Fruit fly (Drosophila melanogaster) whole organism, embryonic: Measurements from ENCODE around the gene Cpsf5.

Source experiments
- ATbp ChIP-seq: fragments of 200-800 bp; sonication (Bioruptor generic); optimal IDR thresholded peaks from 2 replicates; lab custom pipeline; 2017; ENCODE audit warnings: missing biosample characterization, mild to moderate bottlenecking, missing genetic modification characterization, missing genetic modification reagents
- Antp ChIP-seq: fragments of 200-800 bp; sonication (Bioruptor generic); optimal IDR thresholded peaks from 3 replicates; lab custom pipeline; 2016; ENCODE audit warnings: missing biosample characterization, missing genetic modification characterization
- Awh ChIP-seq: fragments of 200-800 bp; sonication (Bioruptor generic); IDR thresholded peaks from 2 replicates; pipeline ENCODE4, ENCODE4 v1.3.6; 2022; ENCODE audit warnings: missing biosample characterization, missing genetic modification characterization
- B-H2 ChIP-seq: fragments of 200-800 bp; sonication (Bioruptor generic); optimal IDR thresholded peaks from 2 replicates; lab custom pipeline; 2018; ENCODE audit warnings: missing biosample characterization, mild to moderate bottlenecking, missing genetic modification characterization
- Bgb ChIP-seq: fragments of 200-800 bp; sonication (Bioruptor generic); IDR thresholded peaks from 2 replicates; pipeline ENCODE4 v1.3.6; 2022; ENCODE audit warnings: missing biosample characterization, missing genetic modification characterization; ENCODE audit not compliant: partially characterized antibody
- CG10267 ChIP-seq: fragments of 200-800 bp; sonication (Bioruptor generic); optimal IDR thresholded peaks from 2 replicates; lab custom pipeline; 2018; ENCODE audit warnings: missing biosample characterization, mild to moderate bottlenecking, missing genetic modification characterization, moderate library complexity
- CG11093 ChIP-seq: fragments of 200-800 bp; sonication (Bioruptor generic); IDR thresholded peaks from 3 replicates; pipeline ENCODE4 v1.3.6; 2022; ENCODE audit warnings: missing biosample characterization, missing genetic modification characterization
- CG11398 ChIP-seq: fragments of 200-800 bp; sonication (Bioruptor generic); optimal IDR thresholded peaks from 2 replicates; lab custom pipeline; 2016; ENCODE audit warnings: missing biosample characterization, missing genetic modification characterization
- CG14667 ChIP-seq: fragments of 200-800 bp; sonication (Bioruptor generic); IDR thresholded peaks from 2 replicates; pipeline ENCODE4 v1.3.6; 2022; ENCODE audit warnings: missing biosample characterization, missing genetic modification characterization
- CG16813 ChIP-seq: fragments of 200-800 bp; sonication (Bioruptor generic); IDR thresholded peaks from 3 replicates; pipeline ENCODE4 v1.3.6; 2022; ENCODE audit warnings: missing biosample characterization, missing genetic modification characterization; ENCODE audit not compliant: partially characterized antibody
- CG17186 ChIP-seq: fragments of 200-800 bp; sonication (Bioruptor generic); optimal IDR thresholded peaks from 3 replicates; lab custom pipeline; 2017; ENCODE audit warnings: missing biosample characterization, missing genetic modification reagents, missing genetic modification characterization
- CG17361 ChIP-seq: fragments of 200-800 bp; sonication (Bioruptor generic); IDR thresholded peaks from 3 replicates; pipeline ENCODE4 v1.3.6; 2022; ENCODE audit warnings: missing biosample characterization, missing genetic modification characterization
- CG17802 ChIP-seq: fragments of 200-800 bp; sonication (Bioruptor generic); optimal IDR thresholded peaks from 2 replicates; lab custom pipeline; 2018; ENCODE audit warnings: missing biosample characterization, mild to moderate bottlenecking, missing genetic modification characterization, moderate library complexity
- CG18599 ChIP-seq: fragments of 200-800 bp; sonication (Bioruptor generic); optimal IDR thresholded peaks from 3 replicates; lab custom pipeline; 2017; ENCODE audit warnings: missing biosample characterization, missing genetic modification characterization, mild to moderate bottlenecking, moderate library complexity, missing genetic modification reagents
- CG34422 ChIP-seq: fragments of 200-800 bp; sonication (Bioruptor generic); IDR thresholded peaks from 3 replicates; pipeline ENCODE4 v1.3.6; 2022; ENCODE audit warnings: missing biosample characterization, missing genetic modification characterization
- CG6854 ChIP-seq: fragments of 200-800 bp; sonication (Bioruptor generic); optimal IDR thresholded peaks from 3 replicates; lab custom pipeline; 2017; ENCODE audit warnings: missing biosample characterization, mild to moderate bottlenecking, missing genetic modification characterization
- CG7786 ChIP-seq: fragments of 200-800 bp; sonication (Bioruptor generic); optimal IDR thresholded peaks from 2 replicates; lab custom pipeline; 2016; ENCODE audit warnings: missing biosample characterization, missing genetic modification characterization
- CG7928 ChIP-seq: fragments of 200-800 bp; sonication (Bioruptor generic); optimal IDR thresholded peaks from 2 replicates; lab custom pipeline; 2017; ENCODE audit warnings: missing biosample characterization, mild to moderate bottlenecking, missing genetic modification characterization
- CG8478 ChIP-seq: fragments of >200 bp; optimal IDR thresholded peaks from 2 replicates; lab custom pipeline; 2018
- CG8765 ChIP-seq: fragments of 200-800 bp; sonication (Bioruptor generic); IDR thresholded peaks from 2 replicates; pipeline ENCODE4 v1.3.6; 2022; ENCODE audit warnings: missing biosample characterization, missing genetic modification characterization
- CTCF ChIP-seq: fragments of 200-800 bp; sonication (Bioruptor generic); optimal IDR thresholded peaks from 2 replicates; lab custom pipeline; 2017; ENCODE audit warnings: missing biosample characterization, mild to moderate bottlenecking, missing genetic modification characterization, moderate library complexity
- CoRest ChIP-seq: fragments of 200-800 bp; sonication (Bioruptor generic); optimal IDR thresholded peaks from 3 replicates; lab custom pipeline; 2018; ENCODE audit warnings: missing biosample characterization, mild to moderate bottlenecking, missing genetic modification characterization, moderate library complexity
- Dek ChIP-seq: fragments of 200-800 bp; sonication (Bioruptor generic); optimal IDR thresholded peaks from 3 replicates; lab custom pipeline; 2019; ENCODE audit warnings: missing biosample characterization, mild to moderate bottlenecking, missing genetic modification characterization, moderate library complexity
- Gug ChIP-seq: fragments of 200-800 bp; sonication (Bioruptor generic); IDR thresholded peaks from 4 replicates; pipeline ENCODE4 v1.3.6; 2022; ENCODE audit warnings: missing biosample characterization, missing genetic modification characterization
- H15 ChIP-seq: fragments of 200-800 bp; sonication (Bioruptor generic); IDR thresholded peaks from 3 replicates; pipeline ENCODE4 v1.3.6; 2022; ENCODE audit warnings: missing biosample characterization, missing genetic modification characterization
- Jarid2 ChIP-seq: fragments of 200-800 bp; sonication (Bioruptor generic); optimal IDR thresholded peaks from 3 replicates; lab custom pipeline; 2017; ENCODE audit warnings: mild to moderate bottlenecking, missing biosample characterization, missing genetic modification reagents, missing genetic modification characterization
- Myb ChIP-seq: fragments of 200-800 bp; sonication (Bioruptor generic); optimal IDR thresholded peaks from 2 replicates; lab custom pipeline; 2016; ENCODE audit warnings: missing biosample characterization, missing genetic modification characterization
- NC2β ChIP-seq: fragments of 200-800 bp; sonication (Bioruptor generic); optimal IDR thresholded peaks from 2 replicates; lab custom pipeline; 2016; ENCODE audit warnings: missing biosample characterization, missing genetic modification characterization
- Nf-YA ChIP-seq: fragments of 200-800 bp; sonication (Bioruptor generic); IDR thresholded peaks from 2 replicates; pipeline ENCODE4 v1.3.6; 2022; ENCODE audit warnings: missing biosample characterization, missing genetic modification characterization
- Opbp ChIP-seq: fragments of 200-800 bp; sonication (Bioruptor generic); IDR thresholded peaks from 3 replicates; pipeline ENCODE4 v1.3.6; 2022; ENCODE audit warnings: missing biosample characterization, missing genetic modification characterization; ENCODE audit not compliant: partially characterized antibody
- Rx ChIP-seq: fragments of 200-800 bp; sonication (Bioruptor generic); IDR thresholded peaks from 2 replicates; pipeline ENCODE4 v1.3.6; 2022; ENCODE audit warnings: missing biosample characterization, missing genetic modification characterization
- Sry-β ChIP-seq: fragments of 200-800 bp; sonication (Bioruptor generic); optimal IDR thresholded peaks from 2 replicates; lab custom pipeline; 2018; ENCODE audit warnings: missing biosample characterization, mild to moderate bottlenecking, missing genetic modification characterization, moderate library complexity
- Xrp1 ChIP-seq: fragments of 200-800 bp; sonication (Bioruptor generic); IDR thresholded peaks from 2 replicates; pipeline ENCODE4 v1.3.6; 2022; ENCODE audit warnings: missing biosample characterization, missing genetic modification characterization
- cas ChIP-seq: fragments of 200-800 bp; sonication (Bioruptor generic); IDR thresholded peaks from 2 replicates; pipeline ENCODE4 v1.3.6; 2022; ENCODE audit warnings: missing biosample characterization, missing genetic modification characterization
- crp ChIP-seq, 2 experiments: fragments of 200-800 bp; sonication (Bioruptor generic); optimal IDR thresholded peaks; 2 replicates in 1 of 2; 3 replicates in 1 of 2; lab custom pipeline; 2017; ENCODE audit warnings: missing biosample characterization in 2 of 2, missing genetic modification characterization in 2 of 2, mild to moderate bottlenecking in 1 of 2, moderate library complexity in 1 of 2
- gfzf ChIP-seq: fragments of 200-800 bp; sonication (Bioruptor generic); optimal IDR thresholded peaks from 2 replicates; lab custom pipeline; 2016; ENCODE audit warnings: missing biosample characterization, mild to moderate bottlenecking, missing genetic modification characterization, moderate library complexity
- gsb-n ChIP-seq: fragments of 200-800 bp; sonication (Bioruptor generic); optimal IDR thresholded peaks from 3 replicates; lab custom pipeline; 2018; ENCODE audit warnings: missing biosample characterization, mild to moderate bottlenecking, missing genetic modification characterization
- hb ChIP-seq: fragments of 200-800 bp; sonication (Bioruptor generic); IDR thresholded peaks from 3 replicates; pipeline ENCODE4 v1.3.6; 2022; ENCODE audit warnings: missing biosample characterization, missing genetic modification characterization; ENCODE audit not compliant: partially characterized antibody
- nau ChIP-seq: fragments of 200-800 bp; sonication (Bioruptor generic); optimal IDR thresholded peaks from 3 replicates; lab custom pipeline; 2017; ENCODE audit warnings: missing biosample characterization, mild to moderate bottlenecking, missing genetic modification characterization, missing genetic modification reagents
- onecut ChIP-seq: fragments of 200-800 bp; sonication (Bioruptor generic); IDR thresholded peaks from 2 replicates; pipeline ENCODE4 v1.3.6; 2022; ENCODE audit warnings: missing biosample characterization, missing genetic modification characterization
- pho ChIP-seq: fragments of 200-800 bp; sonication (Bioruptor generic); optimal IDR thresholded peaks from 2 replicates; lab custom pipeline; 2016; ENCODE audit warnings: missing biosample characterization, missing genetic modification characterization
- prd ChIP-seq, 3 experiments: fragments of >200 bp in 2 of 3; fragments of 200-800 bp in 1 of 3; sonication (Bioruptor generic) in 1 of 3; optimal IDR thresholded peaks in 2 of 3; IDR thresholded peaks in 1 of 3; 2 replicates in 2 of 3; 3 replicates in 1 of 3; pipeline versions ENCODE4 v1.3.6 to Lab custom; 2017 to 2022; ENCODE audit warnings: missing biosample characterization in 1 of 3, missing genetic modification characterization in 1 of 3
- salm ChIP-seq: fragments of 200-800 bp; sonication (Bioruptor generic); optimal IDR thresholded peaks from 2 replicates; lab custom pipeline; 2018; ENCODE audit warnings: missing biosample characterization, mild to moderate bottlenecking, missing genetic modification characterization
- sisA ChIP-seq: fragments of 200-800 bp; sonication (Bioruptor generic); IDR thresholded peaks from 2 replicates; pipeline ENCODE4 v1.3.6; 2022; ENCODE audit warnings: missing biosample characterization, missing genetic modification characterization
- stc ChIP-seq: fragments of 200-800 bp; sonication (Bioruptor generic); IDR thresholded peaks from 2 replicates; pipeline ENCODE4 v1.3.6; 2022; ENCODE audit warnings: missing biosample characterization, missing genetic modification characterization
- tgo ChIP-seq: fragments of 200-800 bp; sonication (Bioruptor generic); IDR thresholded peaks from 3 replicates; pipeline ENCODE4 v1.3.6; 2022; ENCODE audit warnings: missing biosample characterization, missing genetic modification characterization
- tup ChIP-seq: fragments of 200-800 bp; sonication (Bioruptor generic); optimal IDR thresholded peaks from 2 replicates; lab custom pipeline; 2016; ENCODE audit warnings: missing biosample characterization, mild to moderate bottlenecking, missing genetic modification characterization, moderate library complexity
- z ChIP-seq: fragments of 200-800 bp; sonication (Bioruptor generic); IDR thresholded peaks from 3 replicates; pipeline ENCODE4 v1.3.6; 2022; ENCODE audit warnings: missing biosample characterization, missing genetic modification characterization
- zf30C ChIP-seq: fragments of 200-800 bp; sonication (Bioruptor generic); optimal IDR thresholded peaks from 3 replicates; lab custom pipeline; 2018; ENCODE audit warnings: missing biosample characterization, mild to moderate bottlenecking, missing genetic modification characterization

Cpsf5 gene

DNA sequence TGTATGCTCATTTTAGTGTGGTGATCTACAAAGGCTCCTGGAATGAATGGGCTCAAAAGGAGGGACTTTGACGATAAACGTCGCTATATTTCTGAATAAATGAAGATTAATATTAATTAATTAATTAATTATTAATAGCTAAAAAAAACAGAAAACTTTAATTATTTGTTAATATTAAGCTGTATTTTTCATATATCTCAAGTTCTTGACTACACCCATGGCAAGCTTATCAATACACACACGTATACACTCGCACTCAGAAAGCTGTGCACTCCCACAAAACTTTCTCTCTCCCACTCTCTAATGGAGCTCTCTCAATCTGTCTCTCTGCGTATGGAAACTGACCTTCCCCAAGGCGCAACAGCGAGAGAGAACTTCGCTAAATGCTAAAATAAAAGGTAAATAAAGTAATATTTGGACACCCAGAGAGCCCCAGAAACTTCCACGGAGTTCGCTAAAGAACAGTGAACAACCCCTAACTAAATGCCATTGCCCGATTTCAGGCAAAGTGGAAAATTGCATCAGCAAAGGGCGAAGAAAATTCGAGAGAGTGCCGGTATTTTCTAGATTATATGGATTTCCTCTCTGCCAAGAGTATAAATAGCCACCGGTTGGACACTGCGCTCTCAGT, 37.3 kb upstream of the Cpsf5 start (continued):
- TF ChIP-seq Gug (GFP tag; lab: Robert Waterston, UW) (no peak), CG7786 (GFP tag; lab: Kevin White, UChicago) (no peak), gfzf (no peak), CG17186 (GFP tag; lab: Kevin White, UChicago) (no peak), Myb (GFP tag; lab: Kevin White, UChicago) (no peak), Bgb (GFP tag; lab: Robert Waterston, UW) (no peak; the same call in 1 of the 2 replicates), CG10267 (tag; lab: Kevin White, UChicago) (peak; percentile 61), Antp (GFP tag; lab: Kevin White, UChicago) (no peak), onecut (GFP tag; lab: Robert Waterston, UW) (peak; percentile 40), CTCF (peak; percentile 2), z (GFP tag; lab: Robert Waterston, UW) (0 out of 3 replicates have a peak, but pooled peaks have one; percentile 7), CG11398 (GFP tag; lab: Kevin White, UChicago) (no peak), Awh (GFP tag; lab: Robert Waterston, UW) (peak; percentile 87), sisA (GFP tag; lab: Robert Waterston, UW) (peak; percentile 72), H15 (peak; percentile 62; the same call in 1 of the 3 replicates), Rx (GFP tag; lab: Robert Waterston, UW) (0 out of 2 replicates have a peak, but pooled peaks have one; percentile 7), stc (GFP tag; lab: Robert Waterston, UW) (peak; percentile 79), gsb-n (tag; lab: Kevin White, UChicago) (peak; percentile 26), nau (GFP tag; lab: Kevin White, UChicago) (peak; percentile 56), CG34422 (GFP tag; lab: Robert Waterston, UW) (peak; percentile 67; the same call in 1 of the 3 replicates), CG8478 (lab: Kevin White, UChicago) (no peak), CG16813 (GFP tag; lab: Robert Waterston, UW) (no peak), CG14667 (GFP tag; lab: Robert Waterston, UW) (0 out of 2 replicates have a peak, but pooled peaks have one; percentile 23), CG17361 (GFP tag; lab: Robert Waterston, UW) (peak; percentile 65), Nf-YA (GFP tag; lab: Robert Waterston, UW) (peak; percentile 28; the same call in 1 of the 2 replicates), prd (optimal IDR thresholded peaks at IDR 0.05; lab: Kevin White, UChicago) (no peak), prd (GFP tag; IDR thresholded peaks at IDR 0.05; lab: Robert Waterston, UW) (peak; percentile 60), Opbp (GFP tag; lab: Robert Waterston, UW) (peak; percentile 45; the same call in 1 of the 3 replicates), Sry-β (GFP tag; lab: Kevin White, UChicago) (no peak), tup (GFP tag; lab: Kevin White, UChicago) (no peak), tgo (peak; percentile 67; the same call in 2 of the 3 replicates), Xrp1 (GFP tag; lab: Robert Waterston, UW) (peak; percentile 75), NC2β (GFP tag; lab: Kevin White, UChicago) (peak; percentile 5), zf30C (GFP tag; lab: Kevin White, UChicago) (no peak), ATbp (GFP tag; lab: Kevin White, UChicago) (peak; percentile 62), CG17802 (no peak), pho (GFP tag; lab: Kevin White, UChicago) (no peak), cas (GFP tag; lab: Robert Waterston, UW) (no peak; the same call in 1 of the 2 replicates), salm (tag; lab: Kevin White, UChicago) (peak; percentile 31), CG8765 (GFP tag; lab: Robert Waterston, UW) (no peak), Jarid2 (GFP tag; lab: Kevin White, UChicago) (peak; percentile 9), B-H2 (GFP tag; lab: Kevin White, UChicago) (peak; percentile 69), hb (no peak), CG6854 (GFP tag; lab: Kevin White, UChicago) (peak; percentile 66), Dek (tag; lab: Kevin White, UChicago) (peak; percentile 23), CG18599 (peak; percentile 86), CG11093 (GFP tag; lab: Robert Waterston, UW) (peak; percentile 53; the same call in 1 of the 3 replicates), CoRest (tag; lab: Kevin White, UChicago) (peak; percentile 69), crp (GFP tag; optimal IDR thresholded peaks at IDR 0.05; lab: Kevin White, UChicago) (no peak), CG7928 (GFP tag; lab: Kevin White, UChicago) (peak; percentile 33)
